Fruit fly (Drosophila melanogaster) whole organism, embryonic: ENCODE results near the gene ND-13A.
A peak's percentile ranks its signal among the peaks of the same experiment; 100 is the strongest.

Source experiments
- CG13296 ChIP-seq: fragments of 200-800 bp; sonication (Bioruptor generic); optimal IDR thresholded peaks from 3 replicates; lab custom pipeline; 2018; ENCODE audit warnings: missing biosample characterization, mild to moderate bottlenecking, missing genetic modification characterization
- CG13424 ChIP-seq: fragments of 200-800 bp; sonication (Bioruptor generic); optimal IDR thresholded peaks from 2 replicates; lab custom pipeline; 2019; ENCODE audit warnings: missing biosample characterization, mild to moderate bottlenecking, missing genetic modification characterization, moderate library complexity
- CG14441 ChIP-seq: fragments of 200-800 bp; sonication (Bioruptor generic); IDR thresholded peaks from 2 replicates; pipeline ENCODE4 v1.3.6; 2022; ENCODE audit warnings: missing biosample characterization, missing genetic modification characterization
- CG14860 ChIP-seq: fragments of 200-800 bp; sonication (Bioruptor generic); IDR thresholded peaks from 3 replicates; pipeline ENCODE4 v1.3.6; 2022; ENCODE audit warnings: missing biosample characterization, missing genetic modification characterization; ENCODE audit not compliant: partially characterized antibody
- CG15479 ChIP-seq: fragments of 200-800 bp; sonication (Bioruptor generic); optimal IDR thresholded peaks from 3 replicates; lab custom pipeline; 2019; ENCODE audit warnings: missing biosample characterization, mild to moderate bottlenecking, missing genetic modification characterization, moderate library complexity
- CG16815 ChIP-seq: fragments of 200-800 bp; sonication (Bioruptor generic); optimal IDR thresholded peaks from 3 replicates; lab custom pipeline; 2017; ENCODE audit warnings: missing biosample characterization, mild to moderate bottlenecking, missing genetic modification characterization
- CG17385 ChIP-seq: fragments of 200-800 bp; sonication (Bioruptor generic); optimal IDR thresholded peaks from 3 replicates; lab custom pipeline; 2018; ENCODE audit warnings: missing biosample characterization, mild to moderate bottlenecking, missing genetic modification characterization
- CG2199 ChIP-seq: fragments of 200-800 bp; sonication (Bioruptor generic); IDR thresholded peaks from 3 replicates; pipeline ENCODE4 v1.3.6; 2022; ENCODE audit warnings: missing biosample characterization, missing genetic modification characterization
- CG3065 ChIP-seq: fragments of 200-800 bp; sonication (Bioruptor generic); optimal IDR thresholded peaks from 2 replicates; lab custom pipeline; 2016; ENCODE audit warnings: missing biosample characterization, missing genetic modification characterization
- CG6654 ChIP-seq: fragments of 200-800 bp; sonication (Bioruptor generic); optimal IDR thresholded peaks from 2 replicates; lab custom pipeline; 2017; ENCODE audit warnings: missing biosample characterization, mild to moderate bottlenecking, missing genetic modification characterization
- CG7271 ChIP-seq: fragments of 200-800 bp; sonication (Bioruptor generic); optimal IDR thresholded peaks from 2 replicates; lab custom pipeline; 2018; ENCODE audit warnings: missing biosample characterization, mild to moderate bottlenecking, missing genetic modification characterization, moderate library complexity
- CG7928 ChIP-seq: fragments of 200-800 bp; sonication (Bioruptor generic); optimal IDR thresholded peaks from 2 replicates; lab custom pipeline; 2017; ENCODE audit warnings: missing biosample characterization, mild to moderate bottlenecking, missing genetic modification characterization
- CG8944 ChIP-seq: fragments of 200-800 bp; sonication (Bioruptor generic); optimal IDR thresholded peaks from 3 replicates; lab custom pipeline; 2016; ENCODE audit warnings: missing biosample characterization, missing genetic modification characterization
- CHES-1-like ChIP-seq: fragments of 200-800 bp; sonication (Bioruptor generic); optimal IDR thresholded peaks from 2 replicates; lab custom pipeline; 2016; ENCODE audit warnings: missing biosample characterization, missing genetic modification characterization
- ERR ChIP-seq: fragments of 200-800 bp; sonication (Bioruptor generic); optimal IDR thresholded peaks from 2 replicates; lab custom pipeline; 2016; ENCODE audit warnings: missing biosample characterization, missing genetic modification characterization
- H2.0 ChIP-seq: fragments of 200-800 bp; sonication (Bioruptor generic); IDR thresholded peaks from 2 replicates; pipeline ENCODE4 v1.3.6; 2022; ENCODE audit warnings: missing biosample characterization, missing genetic modification characterization
- Hand ChIP-seq: fragments of 200-800 bp; sonication (Bioruptor generic); optimal IDR thresholded peaks from 2 replicates; lab custom pipeline; 2017; ENCODE audit warnings: mild to moderate bottlenecking, missing biosample characterization, missing genetic modification reagents, missing genetic modification characterization
- MESR4 ChIP-seq: fragments of 200-800 bp; sonication (Bioruptor generic); optimal IDR thresholded peaks from 2 replicates; lab custom pipeline; 2018; ENCODE audit warnings: missing biosample characterization, mild to moderate bottlenecking, missing genetic modification characterization, moderate library complexity
- MTF-1 ChIP-seq: fragments of 200-800 bp; sonication (Bioruptor generic); optimal IDR thresholded peaks from 2 replicates; lab custom pipeline; 2018; ENCODE audit warnings: missing biosample characterization, mild to moderate bottlenecking, missing genetic modification characterization, borderline replicate concordance
- Mad ChIP-seq: fragments of 200-800 bp; sonication (Bioruptor generic); optimal IDR thresholded peaks from 2 replicates; lab custom pipeline; 2016; ENCODE audit warnings: missing biosample characterization, missing genetic modification characterization
- Med ChIP-seq: fragments of 200-800 bp; sonication (Bioruptor generic); peaks from one replicate; lab custom pipeline; 2016; ENCODE audit warnings: missing biosample characterization, missing genetic modification characterization, mild to moderate bottlenecking, inconsistent platforms, moderate library complexity
- NC2β ChIP-seq: fragments of 200-800 bp; sonication (Bioruptor generic); optimal IDR thresholded peaks from 2 replicates; lab custom pipeline; 2016; ENCODE audit warnings: missing biosample characterization, missing genetic modification characterization
- NFAT ChIP-seq: fragments of 200-800 bp; sonication (Bioruptor generic); IDR thresholded peaks from 2 replicates; pipeline ENCODE4 v1.3.6; 2022; ENCODE audit warnings: missing biosample characterization, missing genetic modification characterization
- Rfx ChIP-seq: fragments of 200-800 bp; sonication (Bioruptor generic); IDR thresholded peaks from 2 replicates; pipeline ENCODE4 v1.3.6; 2022; ENCODE audit warnings: missing biosample characterization, missing genetic modification characterization
- Rx ChIP-seq: fragments of 200-800 bp; sonication (Bioruptor generic); IDR thresholded peaks from 2 replicates; pipeline ENCODE4 v1.3.6; 2022; ENCODE audit warnings: missing biosample characterization, missing genetic modification characterization
- abd-A ChIP-seq: fragments of 200-800 bp; sonication (Bioruptor generic); optimal IDR thresholded peaks from 3 replicates; lab custom pipeline; 2019; ENCODE audit warnings: missing biosample characterization, mild to moderate bottlenecking, missing genetic modification characterization, moderate library complexity
- amos ChIP-seq: fragments of 200-800 bp; sonication (Bioruptor generic); IDR thresholded peaks from 2 replicates; pipeline ENCODE4 v1.3.6; 2022; ENCODE audit warnings: missing biosample characterization, missing genetic modification characterization; ENCODE audit not compliant: partially characterized antibody
- crp ChIP-seq, 2 experiments: fragments of 200-800 bp; sonication (Bioruptor generic); optimal IDR thresholded peaks; 2 replicates in 1 of 2; 3 replicates in 1 of 2; lab custom pipeline; 2017; ENCODE audit warnings: missing biosample characterization in 2 of 2, missing genetic modification characterization in 2 of 2, mild to moderate bottlenecking in 1 of 2, moderate library complexity in 1 of 2
- da ChIP-seq: fragments of 200-800 bp; sonication (Bioruptor generic); optimal IDR thresholded peaks from 2 replicates; lab custom pipeline; 2016; ENCODE audit warnings: missing biosample characterization, missing genetic modification characterization
- en ChIP-seq: fragments of 200-800 bp; sonication (Bioruptor generic); optimal IDR thresholded peaks from 2 replicates; lab custom pipeline; 2016; ENCODE audit warnings: missing biosample characterization, missing genetic modification characterization
- fd64A ChIP-seq: fragments of 200-800 bp; sonication (Bioruptor generic); optimal IDR thresholded peaks from 3 replicates; lab custom pipeline; 2018; ENCODE audit warnings: missing biosample characterization, mild to moderate bottlenecking, missing genetic modification characterization
- gt ChIP-seq: fragments of 200-800 bp; sonication (Bioruptor generic); IDR thresholded peaks from 2 replicates; pipeline ENCODE4 v1.3.6; 2022; ENCODE audit warnings: missing biosample characterization, missing genetic modification characterization
- h ChIP-seq: fragments of >200 bp; optimal IDR thresholded peaks from 2 replicates; lab custom pipeline; 2017
- ham ChIP-seq: fragments of 200-800 bp; sonication (Bioruptor generic); IDR thresholded peaks from 2 replicates; pipeline ENCODE4 v1.3.6; 2022; ENCODE audit warnings: missing biosample characterization, missing genetic modification characterization
- hb ChIP-seq: fragments of 200-800 bp; sonication (Bioruptor generic); IDR thresholded peaks from 3 replicates; pipeline ENCODE4 v1.3.6; 2022; ENCODE audit warnings: missing biosample characterization, missing genetic modification characterization; ENCODE audit not compliant: partially characterized antibody
- ken ChIP-seq: fragments of 200-800 bp; sonication (Bioruptor generic); IDR thresholded peaks from 3 replicates; pipeline ENCODE4 v1.3.6; 2022; ENCODE audit warnings: missing biosample characterization, missing genetic modification characterization
- klu ChIP-seq: fragments of 200-800 bp; sonication (Bioruptor generic); IDR thresholded peaks from 2 replicates; pipeline ENCODE4 v1.3.6; 2022; ENCODE audit warnings: missing biosample characterization, missing genetic modification characterization
- knrl ChIP-seq: fragments of 200-800 bp; sonication (Bioruptor generic); IDR thresholded peaks from 3 replicates; pipeline ENCODE4 v1.3.6; 2022; ENCODE audit warnings: missing biosample characterization, missing genetic modification characterization; ENCODE audit not compliant: partially characterized antibody
- lab ChIP-seq: fragments of 200-800 bp; sonication (Bioruptor generic); optimal IDR thresholded peaks from 3 replicates; lab custom pipeline; 2017; ENCODE audit warnings: missing biosample characterization, missing genetic modification characterization, mild to moderate bottlenecking, moderate library complexity, missing genetic modification reagents
- pho ChIP-seq: fragments of 200-800 bp; sonication (Bioruptor generic); optimal IDR thresholded peaks from 2 replicates; lab custom pipeline; 2016; ENCODE audit warnings: missing biosample characterization, missing genetic modification characterization
- phol ChIP-seq: fragments of 200-800 bp; sonication (Bioruptor generic); optimal IDR thresholded peaks from 3 replicates; lab custom pipeline; 2018; ENCODE audit warnings: missing biosample characterization, mild to moderate bottlenecking, missing genetic modification characterization, moderate library complexity
- ranshi ChIP-seq: fragments of 200-800 bp; sonication (Bioruptor generic); IDR thresholded peaks from 2 replicates; pipeline ENCODE4 v1.3.6; 2022; ENCODE audit warnings: missing biosample characterization, missing genetic modification characterization
- repo ChIP-seq: fragments of 200-800 bp; sonication (Bioruptor generic); optimal IDR thresholded peaks from 2 replicates; lab custom pipeline; 2016; ENCODE audit warnings: missing biosample characterization, missing genetic modification characterization
- sisA ChIP-seq: fragments of 200-800 bp; sonication (Bioruptor generic); IDR thresholded peaks from 2 replicates; pipeline ENCODE4 v1.3.6; 2022; ENCODE audit warnings: missing biosample characterization, missing genetic modification characterization
- stwl ChIP-seq: fragments of 200-800 bp; sonication (Bioruptor generic); optimal IDR thresholded peaks from 3 replicates; lab custom pipeline; 2018; ENCODE audit warnings: missing biosample characterization, mild to moderate bottlenecking, missing genetic modification characterization, moderate library complexity
- tna ChIP-seq: fragments of 200-800 bp; sonication (Bioruptor generic); IDR thresholded peaks from 2 replicates; pipeline ENCODE4 v1.3.6; 2022; ENCODE audit warnings: missing biosample characterization, missing genetic modification characterization; ENCODE audit not compliant: partially characterized antibody
- ttk ChIP-seq: fragments of 200-800 bp; sonication (Bioruptor generic); IDR thresholded peaks from 2 replicates; pipeline ENCODE4 v2.1.2; 2022; ENCODE audit warnings: missing biosample characterization, missing genetic modification characterization
- tup ChIP-seq: fragments of 200-800 bp; sonication (Bioruptor generic); optimal IDR thresholded peaks from 2 replicates; lab custom pipeline; 2016; ENCODE audit warnings: missing biosample characterization, mild to moderate bottlenecking, missing genetic modification characterization, moderate library complexity
- wek ChIP-seq: fragments of 200-800 bp; sonication (Bioruptor generic); optimal IDR thresholded peaks from 3 replicates; lab custom pipeline; 2018; ENCODE audit warnings: missing biosample characterization, mild to moderate bottlenecking, missing genetic modification characterization, moderate library complexity

Gene ND-13A

DNA sequence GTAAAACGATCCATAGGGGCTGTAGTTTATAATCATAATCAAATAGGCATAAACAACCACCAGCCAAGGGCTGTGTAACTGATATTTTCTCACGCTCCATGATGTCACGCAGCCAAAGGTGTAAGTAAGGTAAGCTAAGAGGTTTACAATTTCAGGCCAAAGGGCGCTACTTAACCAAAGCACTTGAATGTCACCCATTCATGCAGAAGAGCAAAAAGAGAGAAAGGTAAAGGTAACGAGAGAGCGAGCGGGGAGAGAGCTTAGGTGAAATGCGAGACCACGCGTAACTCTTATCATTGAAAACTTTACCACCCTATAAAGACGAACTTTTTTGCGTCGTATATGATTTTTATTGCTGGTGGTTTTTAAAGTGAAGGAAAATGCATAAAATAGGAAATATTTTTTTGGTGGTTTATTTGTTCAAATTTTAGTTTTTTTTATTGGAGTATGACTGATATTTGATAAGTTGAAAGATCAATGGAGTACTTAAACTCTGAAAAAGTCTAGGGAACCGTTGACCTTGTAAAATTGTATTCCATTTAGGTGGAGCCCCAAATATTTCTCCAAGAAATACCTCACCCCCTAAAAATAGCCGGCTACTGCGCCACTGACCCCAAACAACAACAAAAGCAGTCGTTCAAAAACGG, 7.7 kb upstream of the ND-13A start (continued):
- TF ChIP-seq repo (peak; percentile 93), MESR4 (GFP tag; lab: Kevin White, UChicago) (peak; percentile 24), CG8944 (GFP tag; lab: Kevin White, UChicago) (peak; percentile 98), CG7928 (GFP tag; lab: Kevin White, UChicago) (peak; percentile 72), ttk (GFP tag; lab: Robert Waterston, UW) (peak; percentile 93), CG15479 (GFP tag; lab: Kevin White, UChicago) (no peak), CG17385 (peak; percentile 90), en (GFP tag; lab: Kevin White, UChicago) (peak; percentile 92), CG7271 (no peak), pho (GFP tag; lab: Kevin White, UChicago) (peak; percentile 99), h (lab: Kevin White, UChicago) (no peak), MTF-1 (GFP tag; lab: Kevin White, UChicago) (peak; percentile 80), gt (GFP tag; lab: Robert Waterston, UW) (peak; percentile 78), CG14860 (GFP tag; lab: Robert Waterston, UW) (no peak), abd-A (tag; lab: Kevin White, UChicago) (peak; percentile 24), tna (GFP tag; lab: Robert Waterston, UW) (no peak), CG2199 (GFP tag; lab: Robert Waterston, UW) (peak; percentile 92), fd64A (GFP tag; lab: Kevin White, UChicago) (peak; percentile 58), ken (GFP tag; lab: Robert Waterston, UW) (peak; percentile 94), CG3065 (peak; percentile 87), crp (GFP tag; optimal IDR thresholded peaks at IDR 0.05; lab: Kevin White, UChicago) (peak in 1 of 2 experiments; percentile 59), CG6654 (GFP tag; lab: Kevin White, UChicago) (peak; percentile 83), Rfx (GFP tag; lab: Robert Waterston, UW) (peak; percentile 98), klu (GFP tag; lab: Robert Waterston, UW) (peak; percentile 94), wek (GFP tag; lab: Kevin White, UChicago) (no peak), CG16815 (GFP tag; lab: Kevin White, UChicago) (peak; percentile 96), tup (GFP tag; lab: Kevin White, UChicago) (peak; percentile 90), CG13296 (GFP tag; lab: Kevin White, UChicago) (peak; percentile 89), Hand (GFP tag; lab: Kevin White, UChicago) (peak; percentile 91), CG14441 (GFP tag; lab: Robert Waterston, UW) (peak; percentile 95), stwl (tag; lab: Kevin White, UChicago) (no peak), sisA (GFP tag; lab: Robert Waterston, UW) (peak; percentile 98), ranshi (GFP tag; lab: Robert Waterston, UW) (peak; percentile 93; the same call in 1 of the 2 replicates), da (GFP tag; lab: Kevin White, UChicago) (peak; percentile 92), ham (peak; percentile 93), hb (GFP tag; lab: Robert Waterston, UW) (no peak), H2.0 (peak; percentile 88), lab (GFP tag; lab: Kevin White, UChicago) (peak; percentile 95), CG13424 (tag; lab: Kevin White, UChicago) (peak; percentile 97), ERR (GFP tag; lab: Kevin White, UChicago) (peak; percentile 95), Rx (GFP tag; lab: Robert Waterston, UW) (peak; percentile 94), Med (GFP tag; lab: Kevin White, UChicago) (peak; percentile 99), phol (tag; lab: Kevin White, UChicago) (peak; percentile 91), NC2β (GFP tag; lab: Kevin White, UChicago) (peak; percentile 92), amos (GFP tag; lab: Robert Waterston, UW) (no peak), CHES-1-like (GFP tag; lab: Kevin White, UChicago) (peak; percentile 99), NFAT (GFP tag; lab: Robert Waterston, UW) (peak; percentile 97), Mad (GFP tag; lab: Kevin White, UChicago) (peak; percentile 89), knrl (GFP tag; lab: Robert Waterston, UW) (no peak)
